Fruit fly (Drosophila melanogaster) whole organism, embryonic: ENCODE results near the gene Pcmt.

Source experiments
- B-H2 ChIP-seq: fragments of 200-800 bp; sonication (Bioruptor generic); optimal IDR thresholded peaks from 2 replicates; lab custom pipeline; 2018; ENCODE audit warnings: missing biosample characterization, mild to moderate bottlenecking, missing genetic modification characterization
- CG10431 ChIP-seq: fragments of 200-800 bp; sonication (Bioruptor generic); optimal IDR thresholded peaks from 3 replicates; lab custom pipeline; 2018; ENCODE audit warnings: missing biosample characterization, mild to moderate bottlenecking, missing genetic modification characterization
- CG10543 ChIP-seq: fragments of 200-800 bp; sonication (Bioruptor generic); optimal IDR thresholded peaks from 3 replicates; lab custom pipeline; 2017; ENCODE audit warnings: missing biosample characterization, mild to moderate bottlenecking, missing genetic modification characterization, moderate library complexity
- CG11456 ChIP-seq: fragments of 200-800 bp; sonication (Bioruptor generic); IDR thresholded peaks from 3 replicates; pipeline ENCODE4 v1.3.6; 2022; ENCODE audit warnings: missing biosample characterization, missing genetic modification characterization
- CG12299 ChIP-seq: fragments of 200-800 bp; sonication (Bioruptor generic); optimal IDR thresholded peaks from 2 replicates; lab custom pipeline; 2018; ENCODE audit warnings: missing biosample characterization, mild to moderate bottlenecking, missing genetic modification characterization
- CG12659 ChIP-seq: fragments of 200-800 bp; sonication (Bioruptor generic); optimal IDR thresholded peaks from 3 replicates; lab custom pipeline; 2017; ENCODE audit warnings: mild to moderate bottlenecking, missing biosample characterization, missing genetic modification reagents, missing genetic modification characterization
- CG13894 ChIP-seq: fragments of 200-800 bp; sonication (Bioruptor generic); optimal IDR thresholded peaks from 3 replicates; lab custom pipeline; 2018; ENCODE audit warnings: missing biosample characterization, mild to moderate bottlenecking, missing genetic modification characterization, moderate library complexity
- CG14710 ChIP-seq: fragments of 200-800 bp; sonication (Bioruptor generic); optimal IDR thresholded peaks from 3 replicates; lab custom pipeline; 2019; ENCODE audit warnings: missing biosample characterization, mild to moderate bottlenecking, missing genetic modification characterization, moderate library complexity
- CG1529 ChIP-seq: fragments of 200-800 bp; sonication (Bioruptor generic); optimal IDR thresholded peaks from 3 replicates; lab custom pipeline; 2018; ENCODE audit warnings: missing biosample characterization, missing genetic modification characterization
- CG15514 ChIP-seq: fragments of 200-800 bp; sonication (Bioruptor generic); optimal IDR thresholded peaks from 3 replicates; lab custom pipeline; 2017; ENCODE audit warnings: missing biosample characterization, missing genetic modification characterization, mild to moderate bottlenecking, moderate library complexity, missing genetic modification reagents
- CG15696 ChIP-seq: fragments of 200-800 bp; sonication (Bioruptor generic); optimal IDR thresholded peaks from 2 replicates; lab custom pipeline; 2019; ENCODE audit warnings: missing biosample characterization, mild to moderate bottlenecking, missing genetic modification characterization, moderate library complexity
- CG1647 ChIP-seq: fragments of 200-800 bp; sonication (Bioruptor generic); optimal IDR thresholded peaks from 3 replicates; lab custom pipeline; 2016; ENCODE audit warnings: missing biosample characterization, missing genetic modification characterization
- CG17361 ChIP-seq: fragments of 200-800 bp; sonication (Bioruptor generic); IDR thresholded peaks from 3 replicates; pipeline ENCODE4 v1.3.6; 2022; ENCODE audit warnings: missing biosample characterization, missing genetic modification characterization
- CG2116 ChIP-seq: fragments of 200-800 bp; sonication (Bioruptor generic); optimal IDR thresholded peaks from 3 replicates; lab custom pipeline; 2018; ENCODE audit warnings: missing biosample characterization, mild to moderate bottlenecking, missing genetic modification characterization
- CG34376 ChIP-seq: fragments of 200-800 bp; sonication (Bioruptor generic); optimal IDR thresholded peaks from 2 replicates; lab custom pipeline; 2018; ENCODE audit warnings: missing biosample characterization, mild to moderate bottlenecking, missing genetic modification characterization
- CG3726 ChIP-seq: fragments of 200-800 bp; sonication (Bioruptor generic); IDR thresholded peaks from 3 replicates; pipeline ENCODE4, ENCODE4 v1.3.6; 2022; ENCODE audit warnings: missing biosample characterization, missing genetic modification characterization
- CG4328 ChIP-seq: fragments of 200-800 bp; sonication (Bioruptor generic); optimal IDR thresholded peaks from 3 replicates; lab custom pipeline; 2017; ENCODE audit warnings: missing biosample characterization, missing genetic modification reagents, missing genetic modification characterization
- CG5180 ChIP-seq: fragments of 200-800 bp; sonication (Bioruptor generic); optimal IDR thresholded peaks from 3 replicates; lab custom pipeline; 2017; ENCODE audit warnings: missing biosample characterization, missing genetic modification characterization, mild to moderate bottlenecking, moderate library complexity, missing genetic modification reagents
- CG8924 ChIP-seq: fragments of 200-800 bp; optimal IDR thresholded peaks from 3 replicates; lab custom pipeline; 2019; ENCODE audit warnings: missing biosample characterization, mild to moderate bottlenecking, missing genetic modification characterization, moderate library complexity
- CG9797 ChIP-seq: fragments of 200-800 bp; sonication (Bioruptor generic); optimal IDR thresholded peaks from 3 replicates; lab custom pipeline; 2018; ENCODE audit warnings: missing biosample characterization, mild to moderate bottlenecking, missing genetic modification characterization
- Dp ChIP-seq: fragments of 200-800 bp; sonication (Bioruptor generic); optimal IDR thresholded peaks from 2 replicates; lab custom pipeline; 2018; ENCODE audit warnings: missing biosample characterization, mild to moderate bottlenecking, missing genetic modification characterization, moderate library complexity
- Ets97D ChIP-seq: fragments of 200-800 bp; sonication (Bioruptor generic); optimal IDR thresholded peaks from 3 replicates; lab custom pipeline; 2016; ENCODE audit warnings: missing biosample characterization, missing genetic modification characterization
- Hey ChIP-seq: fragments of 200-800 bp; sonication (Bioruptor generic); optimal IDR thresholded peaks from 3 replicates; lab custom pipeline; 2018; ENCODE audit warnings: missing biosample characterization, mild to moderate bottlenecking, missing genetic modification characterization
- Myb ChIP-seq: fragments of 200-800 bp; sonication (Bioruptor generic); optimal IDR thresholded peaks from 2 replicates; lab custom pipeline; 2016; ENCODE audit warnings: missing biosample characterization, missing genetic modification characterization
- Oli ChIP-seq: fragments of 200-800 bp; sonication (Bioruptor generic); optimal IDR thresholded peaks from 2 replicates; lab custom pipeline; 2018; ENCODE audit warnings: missing biosample characterization, mild to moderate bottlenecking, missing genetic modification characterization, moderate library complexity
- Poxn ChIP-seq: fragments of 200-800 bp; sonication (Bioruptor generic); IDR thresholded peaks from 2 replicates; pipeline ENCODE4 v1.3.6; 2022; ENCODE audit warnings: missing biosample characterization, missing genetic modification characterization
- Rx ChIP-seq: fragments of 200-800 bp; sonication (Bioruptor generic); IDR thresholded peaks from 2 replicates; pipeline ENCODE4 v1.3.6; 2022; ENCODE audit warnings: missing biosample characterization, missing genetic modification characterization
- Sry-δ ChIP-seq: fragments of 200-800 bp; sonication (Bioruptor generic); optimal IDR thresholded peaks from 2 replicates; lab custom pipeline; 2016; ENCODE audit warnings: missing biosample characterization, missing genetic modification characterization
- chinmo ChIP-seq: fragments of 200-800 bp; sonication (Bioruptor generic); IDR thresholded peaks from 4 replicates; pipeline ENCODE4 v1.3.6; 2022; ENCODE audit warnings: missing biosample characterization, missing genetic modification characterization; ENCODE audit not compliant: partially characterized antibody
- en ChIP-seq: fragments of 200-800 bp; sonication (Bioruptor generic); optimal IDR thresholded peaks from 2 replicates; lab custom pipeline; 2016; ENCODE audit warnings: missing biosample characterization, missing genetic modification characterization
- exex ChIP-seq: fragments of 200-800 bp; sonication (Bioruptor generic); optimal IDR thresholded peaks from 4 replicates; lab custom pipeline; 2018; ENCODE audit warnings: missing biosample characterization, mild to moderate bottlenecking, missing genetic modification characterization, moderate library complexity
- gem ChIP-seq: fragments of 200-800 bp; sonication (Bioruptor generic); optimal IDR thresholded peaks from 2 replicates; lab custom pipeline; 2019; ENCODE audit warnings: missing biosample characterization, mild to moderate bottlenecking, missing genetic modification characterization, moderate library complexity
- gfzf ChIP-seq: fragments of 200-800 bp; sonication (Bioruptor generic); optimal IDR thresholded peaks from 2 replicates; lab custom pipeline; 2016; ENCODE audit warnings: missing biosample characterization, mild to moderate bottlenecking, missing genetic modification characterization, moderate library complexity
- grn ChIP-seq: fragments of 200-800 bp; sonication (Bioruptor generic); optimal IDR thresholded peaks from 3 replicates; lab custom pipeline; 2017; ENCODE audit warnings: missing biosample characterization, missing genetic modification characterization
- hkb ChIP-seq, 2 experiments: fragments of 200-800 bp in 1 of 2; fragments of >200 bp in 1 of 2; sonication (Bioruptor generic) in 1 of 2; IDR thresholded peaks in 1 of 2; optimal IDR thresholded peaks in 1 of 2; 2 replicates each; pipeline versions ENCODE4 v1.3.6 to Lab custom; 2017 to 2022; ENCODE audit warnings: missing biosample characterization in 1 of 2, missing genetic modification characterization in 1 of 2
- luna ChIP-seq: fragments of 200-800 bp; sonication (Bioruptor generic); optimal IDR thresholded peaks from 2 replicates; lab custom pipeline; 2016; ENCODE audit warnings: missing biosample characterization, missing genetic modification characterization
- nerfin-2 ChIP-seq: fragments of 200-800 bp; sonication (Bioruptor generic); IDR thresholded peaks from 2 replicates; pipeline ENCODE4 v1.3.6; 2022; ENCODE audit warnings: missing biosample characterization, missing genetic modification characterization; ENCODE audit not compliant: partially characterized antibody
- nmo ChIP-seq: fragments of 200-800 bp; sonication (Bioruptor generic); optimal IDR thresholded peaks from 2 replicates; lab custom pipeline; 2018; ENCODE audit warnings: missing biosample characterization, mild to moderate bottlenecking, missing genetic modification characterization, moderate library complexity
- pho ChIP-seq: fragments of 200-800 bp; sonication (Bioruptor generic); optimal IDR thresholded peaks from 2 replicates; lab custom pipeline; 2016; ENCODE audit warnings: missing biosample characterization, missing genetic modification characterization
- phol ChIP-seq: fragments of 200-800 bp; sonication (Bioruptor generic); optimal IDR thresholded peaks from 3 replicates; lab custom pipeline; 2018; ENCODE audit warnings: missing biosample characterization, mild to moderate bottlenecking, missing genetic modification characterization, moderate library complexity
- sens ChIP-seq: fragments of 200-800 bp; sonication (Bioruptor generic); peaks from one replicate; lab custom pipeline; 2016; ENCODE audit warnings: missing biosample characterization, missing genetic modification characterization
- shn ChIP-seq: fragments of 200-800 bp; sonication (Bioruptor generic); optimal IDR thresholded peaks from 3 replicates; lab custom pipeline; 2016; ENCODE audit warnings: missing biosample characterization, missing genetic modification characterization
- tna ChIP-seq: fragments of 200-800 bp; sonication (Bioruptor generic); IDR thresholded peaks from 2 replicates; pipeline ENCODE4 v1.3.6; 2022; ENCODE audit warnings: missing biosample characterization, missing genetic modification characterization; ENCODE audit not compliant: partially characterized antibody
- trem ChIP-seq: fragments of 200-800 bp; optimal IDR thresholded peaks from 3 replicates; lab custom pipeline; 2019; ENCODE audit warnings: missing biosample characterization, mild to moderate bottlenecking, missing genetic modification characterization, moderate library complexity
- wdn ChIP-seq: fragments of 200-800 bp; sonication (Bioruptor generic); IDR thresholded peaks from 2 replicates; pipeline ENCODE4 v1.3.6; 2022; ENCODE audit warnings: missing biosample characterization, missing genetic modification characterization
- zf30C ChIP-seq: fragments of 200-800 bp; sonication (Bioruptor generic); optimal IDR thresholded peaks from 3 replicates; lab custom pipeline; 2018; ENCODE audit warnings: missing biosample characterization, mild to moderate bottlenecking, missing genetic modification characterization

Gene Pcmt

DNA sequence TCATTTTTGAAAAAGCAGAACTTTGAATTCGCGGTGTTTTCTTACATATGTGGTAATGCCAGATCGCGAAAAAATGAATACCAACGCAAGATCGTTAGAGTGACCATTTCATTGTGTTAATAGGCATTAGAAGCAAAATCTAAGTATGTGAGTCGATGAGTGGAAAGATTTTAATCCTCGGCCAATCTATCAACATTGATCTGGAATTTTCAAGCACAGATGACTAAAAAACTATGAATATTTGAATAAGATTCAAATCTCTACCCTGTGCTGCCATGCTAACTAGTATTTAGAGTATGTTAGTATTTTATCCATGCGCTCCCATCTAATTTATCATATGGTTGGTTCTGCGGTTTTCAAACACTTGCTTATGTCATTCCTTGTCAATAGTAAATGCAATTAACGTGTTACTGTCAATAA lies 37.5 kb downstream of the Pcmt start (continued):
- TF ChIP-seq wdn (GFP tag; lab: Robert Waterston, UW) (no peak), gem (tag; lab: Kevin White, UChicago) (peak; percentile 2), phol (tag; lab: Kevin White, UChicago) (peak; percentile 32), sens (GFP tag; lab: Kevin White, UChicago) (peak; percentile 72), gfzf (GFP tag; lab: Kevin White, UChicago) (peak; percentile 85), CG2116 (peak; percentile 45), Myb (GFP tag; lab: Kevin White, UChicago) (peak; percentile 85), tna (no peak), Dp (GFP tag; lab: Kevin White, UChicago) (peak; percentile 79), Sry-δ (GFP tag; lab: Kevin White, UChicago) (peak; percentile 34), grn (GFP tag; lab: Kevin White, UChicago) (peak; percentile 34), zf30C (GFP tag; lab: Kevin White, UChicago) (no peak), trem (peak; percentile 50), hkb (optimal IDR thresholded peaks at IDR 0.05; lab: Kevin White, UChicago) (no peak), hkb (GFP tag; IDR thresholded peaks at IDR 0.05; lab: Robert Waterston, UW) (no peak), CG12299 (tag; lab: Kevin White, UChicago) (no peak), Ets97D (GFP tag; lab: Kevin White, UChicago) (peak; percentile 57), nmo (peak; percentile 13), CG14710 (peak; percentile 42), CG9797 (GFP tag; lab: Kevin White, UChicago) (peak; percentile 84), CG15696 (tag; lab: Kevin White, UChicago) (no peak)

DNA sequence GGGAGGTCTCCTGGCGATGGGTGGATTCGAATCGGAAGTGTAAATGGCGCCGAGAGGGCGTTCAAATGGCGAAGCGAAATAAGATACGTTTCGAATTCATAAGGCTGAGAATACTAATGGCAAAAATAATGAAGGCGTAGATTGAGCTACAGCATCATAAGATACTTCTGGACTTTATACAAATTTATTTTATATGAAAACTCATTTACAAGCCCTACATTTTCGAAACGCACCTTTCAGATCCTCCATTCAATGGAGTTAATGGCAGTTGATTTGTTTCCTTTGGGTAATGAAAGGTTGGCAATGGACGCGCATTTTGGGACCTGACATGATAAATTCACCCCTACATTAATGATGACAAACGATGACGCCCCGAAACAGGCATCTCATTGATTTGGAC lies 39.4 kb downstream of the Pcmt start:
- no peak for TF ChIP-seq shn (GFP tag; lab: Kevin White, UChicago)

DNA sequence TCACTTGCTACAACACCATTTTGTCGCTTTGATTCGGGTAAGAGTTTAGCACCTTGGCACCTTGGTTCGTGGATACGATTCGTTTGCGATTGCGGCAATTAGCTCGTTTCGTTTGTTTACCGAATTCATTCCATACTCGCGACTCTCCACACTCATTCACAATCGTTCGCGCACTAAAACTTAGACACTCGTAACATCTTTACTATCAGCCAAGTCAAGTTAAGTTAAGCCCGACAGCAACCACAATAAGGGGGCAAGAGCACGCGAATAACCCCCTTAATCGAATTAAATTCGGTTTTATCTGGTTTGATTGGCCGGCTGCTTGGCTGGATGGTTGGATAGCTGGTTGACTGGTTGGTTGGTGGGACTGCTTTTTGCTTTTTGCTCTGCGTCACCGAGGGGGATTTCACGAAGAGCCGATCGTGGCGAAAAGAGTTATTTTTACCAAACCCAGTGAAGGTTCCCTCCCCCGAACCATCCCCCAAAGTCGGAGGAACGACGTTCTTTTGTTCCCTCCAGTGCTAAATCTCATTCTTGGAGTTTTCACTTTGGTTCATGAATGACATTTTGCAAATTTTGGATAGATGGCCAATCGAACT lies 50.2 kb downstream of the Pcmt start:
- no peak for TF ChIP-seq nerfin-2 (GFP tag; lab: Robert Waterston, UW)
- no peak for TF ChIP-seq Oli (tag; lab: Kevin White, UChicago)
- TF ChIP-seq Dp (GFP tag; lab: Kevin White, UChicago) = no peak
- no peak for TF ChIP-seq Poxn (GFP tag; lab: Robert Waterston, UW)
- TF ChIP-seq CG1529 (GFP tag; lab: Kevin White, UChicago) = no peak
- peak; percentile 64 for TF ChIP-seq CG34376 (GFP tag; lab: Kevin White, UChicago)
- peak; percentile 99 for TF ChIP-seq Hey (tag; lab: Kevin White, UChicago)
- peak; percentile 81 for TF ChIP-seq CG5180
- no peak for TF ChIP-seq CG8924
- no peak for TF ChIP-seq Rx
- TF ChIP-seq exex (tag; lab: Kevin White, UChicago) = peak; percentile 70
- TF ChIP-seq CG11456 (GFP tag; lab: Robert Waterston, UW) = no peak
- 0 out of 4 replicates have a peak, but pooled peaks have one; percentile 73 for TF ChIP-seq chinmo (GFP tag; lab: Robert Waterston, UW)
- TF ChIP-seq en (GFP tag; lab: Kevin White, UChicago) = no peak
- TF ChIP-seq CG12659 = no peak
- no peak for TF ChIP-seq CG4328 (GFP tag; lab: Kevin White, UChicago)
- no peak for TF ChIP-seq CG3726 (GFP tag; lab: Robert Waterston, UW)
- TF ChIP-seq CG15514 (GFP tag; lab: Kevin White, UChicago) = peak; percentile 12
- peak; percentile 64 for TF ChIP-seq CG13894
- TF ChIP-seq CG10543 (GFP tag; lab: Kevin White, UChicago) = peak; percentile 43
- TF ChIP-seq gem (tag; lab: Kevin White, UChicago) = peak; percentile 76
- TF ChIP-seq pho = no peak
- no peak for TF ChIP-seq CG17361 (GFP tag; lab: Robert Waterston, UW)
- no peak for TF ChIP-seq CG14710
- no peak for TF ChIP-seq CG1647 (GFP tag; lab: Kevin White, UChicago)
- peak; percentile 38 for TF ChIP-seq B-H2 (GFP tag; lab: Kevin White, UChicago)
- no peak for TF ChIP-seq CG10431 (GFP tag; lab: Kevin White, UChicago)
- TF ChIP-seq luna (GFP tag; lab: Kevin White, UChicago) = no peak
